Fruit fly (Drosophila melanogaster) whole organism, embryonic: ENCODE data around the gene CG15333.

Experiments
- Antp ChIP-seq: fragments of 200-800 bp; sonication (Bioruptor generic); optimal IDR thresholded peaks from 3 replicates; lab custom pipeline; 2016; ENCODE audit warnings: missing biosample characterization, missing genetic modification characterization
- Awh ChIP-seq: fragments of 200-800 bp; sonication (Bioruptor generic); IDR thresholded peaks from 2 replicates; pipeline ENCODE4, ENCODE4 v1.3.6; 2022; ENCODE audit warnings: missing biosample characterization, missing genetic modification characterization
- CG10565 ChIP-seq: fragments of 200-800 bp; sonication (Bioruptor generic); optimal IDR thresholded peaks from 3 replicates; lab custom pipeline; 2016; ENCODE audit warnings: missing biosample characterization, mild to moderate bottlenecking, missing genetic modification characterization
- CG12236 ChIP-seq: fragments of 200-800 bp; sonication (Bioruptor generic); optimal IDR thresholded peaks from 2 replicates; lab custom pipeline; 2016; ENCODE audit warnings: missing biosample characterization, missing genetic modification characterization
- CG12391 ChIP-seq: fragments of 200-800 bp; sonication (Bioruptor generic); optimal IDR thresholded peaks from 3 replicates; lab custom pipeline; 2018; ENCODE audit warnings: missing biosample characterization, mild to moderate bottlenecking, missing genetic modification characterization, moderate library complexity
- CG14667 ChIP-seq: fragments of 200-800 bp; sonication (Bioruptor generic); IDR thresholded peaks from 2 replicates; pipeline ENCODE4 v1.3.6; 2022; ENCODE audit warnings: missing biosample characterization, missing genetic modification characterization
- CG17568 ChIP-seq: fragments of 200-800 bp; sonication (Bioruptor generic); optimal IDR thresholded peaks from 2 replicates; lab custom pipeline; 2018; ENCODE audit warnings: missing biosample characterization, mild to moderate bottlenecking, missing genetic modification characterization, moderate library complexity
- CG17612 ChIP-seq: fragments of 200-800 bp; sonication (Bioruptor generic); IDR thresholded peaks from 2 replicates; pipeline ENCODE4 v1.3.6; 2022; ENCODE audit warnings: missing biosample characterization, missing genetic modification characterization
- CG1792 ChIP-seq: fragments of 200-800 bp; sonication (Bioruptor generic); optimal IDR thresholded peaks from 2 replicates; lab custom pipeline; 2016; ENCODE audit warnings: missing biosample characterization, missing genetic modification characterization
- CG2199 ChIP-seq: fragments of 200-800 bp; sonication (Bioruptor generic); IDR thresholded peaks from 3 replicates; pipeline ENCODE4 v1.3.6; 2022; ENCODE audit warnings: missing biosample characterization, missing genetic modification characterization
- CG33213 ChIP-seq: fragments of 200-800 bp; sonication (Bioruptor generic); optimal IDR thresholded peaks from 3 replicates; lab custom pipeline; 2016; ENCODE audit warnings: missing biosample characterization, missing genetic modification characterization
- CG34376 ChIP-seq: fragments of 200-800 bp; sonication (Bioruptor generic); optimal IDR thresholded peaks from 2 replicates; lab custom pipeline; 2018; ENCODE audit warnings: missing biosample characterization, mild to moderate bottlenecking, missing genetic modification characterization
- CG43689 ChIP-seq: fragments of 200-800 bp; sonication (Bioruptor generic); IDR thresholded peaks from 2 replicates; pipeline ENCODE4 v1.3.6; 2022; ENCODE audit warnings: missing biosample characterization, missing genetic modification characterization
- CG7839 ChIP-seq: fragments of 200-800 bp; sonication (Bioruptor generic); optimal IDR thresholded peaks from 3 replicates; lab custom pipeline; 2018; ENCODE audit warnings: missing biosample characterization, mild to moderate bottlenecking, missing genetic modification characterization, moderate library complexity
- CG8290 ChIP-seq, 3 experiments: fragments of 200-800 bp; sonication (Bioruptor generic); optimal IDR thresholded peaks; 2 replicates each; lab custom pipeline; 2016 to 2019; ENCODE audit warnings: missing biosample characterization in 3 of 3, missing genetic modification characterization in 3 of 3, mild to moderate bottlenecking in 2 of 3, moderate library complexity in 1 of 3
- CG8765 ChIP-seq: fragments of 200-800 bp; sonication (Bioruptor generic); IDR thresholded peaks from 2 replicates; pipeline ENCODE4 v1.3.6; 2022; ENCODE audit warnings: missing biosample characterization, missing genetic modification characterization
- CG8924 ChIP-seq: fragments of 200-800 bp; optimal IDR thresholded peaks from 3 replicates; lab custom pipeline; 2019; ENCODE audit warnings: missing biosample characterization, mild to moderate bottlenecking, missing genetic modification characterization, moderate library complexity
- CG9215 ChIP-seq: fragments of 200-800 bp; sonication (Bioruptor generic); IDR thresholded peaks from 2 replicates; pipeline ENCODE4 v1.3.6; 2022; ENCODE audit warnings: missing biosample characterization, missing genetic modification characterization
- CG9609 ChIP-seq: fragments of 200-800 bp; sonication (Bioruptor generic); optimal IDR thresholded peaks from 3 replicates; lab custom pipeline; 2016; ENCODE audit warnings: missing biosample characterization, missing genetic modification characterization
- CG9727 ChIP-seq: fragments of 200-800 bp; sonication (Bioruptor generic); optimal IDR thresholded peaks from 3 replicates; lab custom pipeline; 2017; ENCODE audit warnings: missing biosample characterization, mild to moderate bottlenecking, missing genetic modification characterization
- Chrac-16 ChIP-seq: fragments of 200-800 bp; sonication (Bioruptor generic); optimal IDR thresholded peaks from 3 replicates; lab custom pipeline; 2016; ENCODE audit warnings: missing biosample characterization, missing genetic modification characterization
- Gug ChIP-seq: fragments of 200-800 bp; sonication (Bioruptor generic); IDR thresholded peaks from 4 replicates; pipeline ENCODE4 v1.3.6; 2022; ENCODE audit warnings: missing biosample characterization, missing genetic modification characterization
- Kr ChIP-seq: fragments of 200-800 bp; sonication (Bioruptor generic); optimal IDR thresholded peaks from 2 replicates; lab custom pipeline; 2017; ENCODE audit warnings: missing biosample characterization, mild to moderate bottlenecking, missing genetic modification characterization
- Med ChIP-seq: fragments of 200-800 bp; sonication (Bioruptor generic); peaks from one replicate; lab custom pipeline; 2016; ENCODE audit warnings: missing biosample characterization, missing genetic modification characterization, mild to moderate bottlenecking, inconsistent platforms, moderate library complexity
- Oli ChIP-seq: fragments of 200-800 bp; sonication (Bioruptor generic); optimal IDR thresholded peaks from 2 replicates; lab custom pipeline; 2018; ENCODE audit warnings: missing biosample characterization, mild to moderate bottlenecking, missing genetic modification characterization, moderate library complexity
- Side ChIP-seq: fragments of 200-800 bp; sonication (Bioruptor generic); optimal IDR thresholded peaks from 2 replicates; lab custom pipeline; 2016; ENCODE audit warnings: missing biosample characterization, missing genetic modification characterization
- amos ChIP-seq: fragments of 200-800 bp; sonication (Bioruptor generic); IDR thresholded peaks from 2 replicates; pipeline ENCODE4 v1.3.6; 2022; ENCODE audit warnings: missing biosample characterization, missing genetic modification characterization; ENCODE audit not compliant: partially characterized antibody
- bigmax ChIP-seq: fragments of 200-800 bp; sonication (Bioruptor generic); optimal IDR thresholded peaks from 2 replicates; lab custom pipeline; 2018; ENCODE audit warnings: missing biosample characterization, mild to moderate bottlenecking, missing genetic modification characterization
- cg ChIP-seq: fragments of 200-800 bp; sonication (Bioruptor generic); optimal IDR thresholded peaks from 3 replicates; lab custom pipeline; 2019; ENCODE audit warnings: missing biosample characterization, mild to moderate bottlenecking, missing genetic modification characterization, moderate library complexity
- chm ChIP-seq: fragments of 200-800 bp; sonication (Bioruptor generic); IDR thresholded peaks from 2 replicates; pipeline ENCODE4 v1.3.6; 2022; ENCODE audit warnings: missing biosample characterization, missing genetic modification characterization
- crol ChIP-seq: fragments of 200-800 bp; sonication (Bioruptor generic); IDR thresholded peaks from 2 replicates; pipeline ENCODE4 v1.3.6; 2022; ENCODE audit warnings: missing biosample characterization, missing genetic modification characterization
- disco-r ChIP-seq: fragments of 200-800 bp; sonication (Bioruptor generic); optimal IDR thresholded peaks from 2 replicates; lab custom pipeline; 2016; ENCODE audit warnings: missing biosample characterization, missing genetic modification characterization
- dm ChIP-seq: fragments of 200-800 bp; sonication (Bioruptor generic); optimal IDR thresholded peaks from 3 replicates; lab custom pipeline; 2016; ENCODE audit warnings: missing biosample characterization, missing genetic modification characterization
- dmrt99B ChIP-seq: fragments of 200-800 bp; sonication (Bioruptor generic); optimal IDR thresholded peaks from 2 replicates; lab custom pipeline; 2018; ENCODE audit warnings: missing biosample characterization, mild to moderate bottlenecking, missing genetic modification characterization, moderate library complexity
- ewg ChIP-seq: fragments of 200-800 bp; sonication (Bioruptor generic); optimal IDR thresholded peaks from 3 replicates; lab custom pipeline; 2017; ENCODE audit warnings: mild to moderate bottlenecking, missing biosample characterization, missing genetic modification reagents, missing genetic modification characterization
- eyg ChIP-seq: fragments of 200-800 bp; sonication (Bioruptor generic); optimal IDR thresholded peaks from 3 replicates; lab custom pipeline; 2016; ENCODE audit warnings: missing biosample characterization, missing genetic modification characterization
- fu2 ChIP-seq: fragments of 200-800 bp; sonication (Bioruptor generic); optimal IDR thresholded peaks from 2 replicates; lab custom pipeline; 2016; ENCODE audit warnings: missing biosample characterization, missing genetic modification characterization
- gcm2 ChIP-seq: fragments of 200-800 bp; sonication (Bioruptor generic); optimal IDR thresholded peaks from 2 replicates; lab custom pipeline; 2016; ENCODE audit warnings: missing biosample characterization, missing genetic modification characterization
- hkb ChIP-seq, 2 experiments: fragments of 200-800 bp in 1 of 2; fragments of >200 bp in 1 of 2; sonication (Bioruptor generic) in 1 of 2; IDR thresholded peaks in 1 of 2; optimal IDR thresholded peaks in 1 of 2; 2 replicates each; pipeline versions ENCODE4 v1.3.6 to Lab custom; 2017 to 2022; ENCODE audit warnings: missing biosample characterization in 1 of 2, missing genetic modification characterization in 1 of 2
- klu ChIP-seq: fragments of 200-800 bp; sonication (Bioruptor generic); IDR thresholded peaks from 2 replicates; pipeline ENCODE4 v1.3.6; 2022; ENCODE audit warnings: missing biosample characterization, missing genetic modification characterization
- maf-S ChIP-seq: fragments of 200-800 bp; sonication (Bioruptor generic); optimal IDR thresholded peaks from 2 replicates; lab custom pipeline; 2016; ENCODE audit warnings: missing biosample characterization, missing genetic modification characterization
- nmo ChIP-seq: fragments of 200-800 bp; sonication (Bioruptor generic); optimal IDR thresholded peaks from 2 replicates; lab custom pipeline; 2018; ENCODE audit warnings: missing biosample characterization, mild to moderate bottlenecking, missing genetic modification characterization, moderate library complexity
- pfk ChIP-seq: fragments of 200-800 bp; sonication (Bioruptor generic); optimal IDR thresholded peaks from 2 replicates; lab custom pipeline; 2018; ENCODE audit warnings: missing biosample characterization, mild to moderate bottlenecking, missing genetic modification characterization, moderate library complexity
- salm ChIP-seq: fragments of 200-800 bp; sonication (Bioruptor generic); optimal IDR thresholded peaks from 2 replicates; lab custom pipeline; 2018; ENCODE audit warnings: missing biosample characterization, mild to moderate bottlenecking, missing genetic modification characterization
- sd ChIP-seq: fragments of 200-800 bp; sonication (Bioruptor generic); optimal IDR thresholded peaks from 3 replicates; lab custom pipeline; 2018; ENCODE audit warnings: missing biosample characterization, mild to moderate bottlenecking, missing genetic modification characterization, moderate library complexity
- sens-2 ChIP-seq: fragments of 200-800 bp; sonication (Bioruptor generic); IDR thresholded peaks from 2 replicates; pipeline ENCODE4 v1.3.6; 2022; ENCODE audit warnings: missing biosample characterization, missing genetic modification characterization
- seq ChIP-seq: fragments of 200-800 bp; sonication (Bioruptor generic); IDR thresholded peaks from 2 replicates; pipeline ENCODE4 v1.3.6; 2022; ENCODE audit warnings: missing biosample characterization, missing genetic modification characterization
- shn ChIP-seq: fragments of 200-800 bp; sonication (Bioruptor generic); optimal IDR thresholded peaks from 3 replicates; lab custom pipeline; 2016; ENCODE audit warnings: missing biosample characterization, missing genetic modification characterization
- trem ChIP-seq: fragments of 200-800 bp; optimal IDR thresholded peaks from 3 replicates; lab custom pipeline; 2019; ENCODE audit warnings: missing biosample characterization, mild to moderate bottlenecking, missing genetic modification characterization, moderate library complexity
- tx ChIP-seq: fragments of 200-800 bp; sonication (Bioruptor generic); optimal IDR thresholded peaks from 2 replicates; lab custom pipeline; 2016; ENCODE audit warnings: missing biosample characterization, missing genetic modification characterization
- unc-4 ChIP-seq: fragments of 200-800 bp; sonication (Bioruptor generic); IDR thresholded peaks from 2 replicates; pipeline ENCODE4 v1.3.6; 2022; ENCODE audit warnings: missing biosample characterization, missing genetic modification characterization; ENCODE audit not compliant: partially characterized antibody
- zen ChIP-seq: fragments of 200-800 bp; sonication (Bioruptor generic); optimal IDR thresholded peaks from 3 replicates; lab custom pipeline; 2018; ENCODE audit warnings: missing biosample characterization, mild to moderate bottlenecking, missing genetic modification characterization, moderate library complexity

CG15333 gene

DNA sequence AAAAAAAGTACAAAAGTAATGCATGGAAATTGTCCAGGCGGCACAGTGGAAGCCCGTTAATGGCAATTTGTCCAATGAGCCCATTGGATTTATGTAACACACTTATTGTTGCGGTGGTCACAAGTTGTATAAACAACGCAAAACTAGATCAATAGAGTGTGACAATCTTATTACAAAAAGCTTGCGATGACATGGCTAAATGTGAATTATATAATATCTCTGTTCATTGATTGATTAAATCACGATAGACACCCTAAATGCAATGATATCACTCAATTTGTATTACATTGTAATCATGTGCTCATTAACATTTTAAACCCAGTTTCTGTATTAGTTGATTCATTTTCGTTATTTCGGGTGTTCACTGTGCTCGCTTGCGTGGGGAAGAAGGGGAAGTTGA is 43.1 kb downstream of the CG15333 start (continued):
- no peak for TF ChIP-seq unc-4
- TF ChIP-seq CG14667 (GFP tag; lab: Robert Waterston, UW), result no peak
- TF ChIP-seq eyg (GFP tag; lab: Kevin White, UChicago), result no peak
- no peak for TF ChIP-seq crol
- no peak for TF ChIP-seq CG8290 (GFP tag; optimal IDR thresholded peaks at IDR 0.05; lab: Kevin White, UChicago)
- TF ChIP-seq CG8290 (tag; optimal IDR thresholded peaks at IDR 0.05; lab: Kevin White, UChicago), result no peak
- TF ChIP-seq maf-S (GFP tag; lab: Kevin White, UChicago), result no peak
- peak; percentile 49 for TF ChIP-seq Med
- no peak for TF ChIP-seq ewg (GFP tag; lab: Kevin White, UChicago)
- no peak for TF ChIP-seq CG9215
- TF ChIP-seq fu2, result no peak
- TF ChIP-seq nmo (GFP tag; lab: Kevin White, UChicago), result peak; percentile 30
- TF ChIP-seq CG9609 (GFP tag; lab: Kevin White, UChicago), result no peak
- TF ChIP-seq pfk (GFP tag; lab: Kevin White, UChicago), result no peak
- TF ChIP-seq CG33213 (GFP tag; lab: Kevin White, UChicago), result no peak
- TF ChIP-seq cg, result no peak
- TF ChIP-seq Antp (GFP tag; lab: Kevin White, UChicago), result no peak
- TF ChIP-seq sens-2, result no peak
- no peak for TF ChIP-seq disco-r (GFP tag; lab: Kevin White, UChicago)
- TF ChIP-seq CG10565 (GFP tag; lab: Kevin White, UChicago), result no peak
- no peak for TF ChIP-seq seq (GFP tag; lab: Robert Waterston, UW)
- TF ChIP-seq klu (GFP tag; lab: Robert Waterston, UW), result no peak
- TF ChIP-seq CG17612 (GFP tag; lab: Robert Waterston, UW), result no peak
- TF ChIP-seq tx, result no peak
- no peak for TF ChIP-seq amos (GFP tag; lab: Robert Waterston, UW)
- TF ChIP-seq CG9727 (GFP tag; lab: Kevin White, UChicago), result peak; percentile 3
- no peak for TF ChIP-seq CG43689 (GFP tag; lab: Robert Waterston, UW)
- TF ChIP-seq CG7839 (tag; lab: Kevin White, UChicago), result peak; percentile 30
- no peak for TF ChIP-seq trem (tag; lab: Kevin White, UChicago)
- TF ChIP-seq chm (GFP tag; lab: Robert Waterston, UW), result no peak
- no peak for TF ChIP-seq CG1792
- TF ChIP-seq hkb (optimal IDR thresholded peaks at IDR 0.05; lab: Kevin White, UChicago), result no peak
- no peak for TF ChIP-seq hkb (GFP tag; IDR thresholded peaks at IDR 0.05; lab: Robert Waterston, UW)
- peak; percentile 25 for TF ChIP-seq dmrt99B
- TF ChIP-seq Oli, result peak; percentile 13
- no peak for TF ChIP-seq Side
- TF ChIP-seq CG12236 (GFP tag; lab: Kevin White, UChicago), result no peak
- TF ChIP-seq CG8924 (tag; lab: Kevin White, UChicago), result peak; percentile 9
- TF ChIP-seq sd (tag; lab: Kevin White, UChicago), result no peak
- peak; percentile 28 for TF ChIP-seq CG12391 (tag; lab: Kevin White, UChicago)
- TF ChIP-seq shn (GFP tag; lab: Kevin White, UChicago), result no peak
- TF ChIP-seq Awh (GFP tag; lab: Robert Waterston, UW), result no peak
- no peak for TF ChIP-seq bigmax (GFP tag; lab: Kevin White, UChicago)
- no peak for TF ChIP-seq CG2199 (GFP tag; lab: Robert Waterston, UW)
- no peak for TF ChIP-seq Gug (GFP tag; lab: Robert Waterston, UW)
- TF ChIP-seq Chrac-16 (GFP tag; lab: Kevin White, UChicago), result no peak
- no peak for TF ChIP-seq zen (tag; lab: Kevin White, UChicago)
- TF ChIP-seq CG34376 (GFP tag; lab: Kevin White, UChicago), result no peak
- TF ChIP-seq salm (tag; lab: Kevin White, UChicago), result no peak
- TF ChIP-seq CG17568, result no peak
- TF ChIP-seq Kr (GFP tag; lab: Kevin White, UChicago), result no peak
- no peak for TF ChIP-seq dm
- TF ChIP-seq gcm2, result no peak
- no peak for TF ChIP-seq CG8765 (GFP tag; lab: Robert Waterston, UW)
